Fruit fly (Drosophila melanogaster) whole organism, adult: ENCODE results near the gene CG3638.

Experiments
- pad ChIP-seq: fragments of 200-800 bp; sonication (Bioruptor generic); optimal IDR thresholded peaks from 3 replicates; lab custom pipeline; 2017; ENCODE audit warnings: missing biosample characterization, missing genetic modification characterization, mild to moderate bottlenecking, moderate library complexity, missing genetic modification reagents
- toe ChIP-seq: fragments of 200-800 bp; sonication (Bioruptor generic); optimal IDR thresholded peaks from 2 replicates; lab custom pipeline; 2016; ENCODE audit warnings: missing biosample characterization, missing genetic modification characterization

DNA sequence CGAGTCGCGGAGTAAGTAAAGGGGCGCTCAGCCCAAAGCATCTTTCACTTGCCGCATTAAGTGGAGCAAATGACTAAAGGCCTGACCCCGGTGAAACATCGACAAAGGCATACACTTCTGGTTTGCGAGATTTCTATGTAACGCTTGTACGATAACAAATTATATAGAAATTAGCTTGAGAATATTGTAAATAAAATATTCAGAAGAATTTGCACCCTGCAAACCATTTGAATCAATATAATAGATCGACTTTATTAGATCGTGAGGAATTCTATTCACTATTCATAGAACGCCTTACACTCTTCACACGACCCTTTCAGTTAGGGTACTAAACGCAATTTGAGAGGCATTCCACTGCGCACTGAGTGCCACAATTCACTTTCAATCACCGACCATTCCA lies 52.7 kb downstream of the CG3638 start:
- no peak for TF ChIP-seq pad (GFP tag; lab: Kevin White, UChicago)
- TF ChIP-seq toe (GFP tag; lab: Kevin White, UChicago) = no peak
